Worm (Caenorhabditis elegans) whole organism, L2 larva: ENCODE results near the gene ZK673.2.
A peak's percentile ranks its signal among the peaks of the same experiment; 100 is the strongest.

Source experiments
- C34F6.9 ChIP-seq: fragments of 150-350 bp; optimal IDR thresholded peaks from 2 replicates; lab custom pipeline; 2014; ENCODE audit warnings: missing biosample characterization, missing genetic modification characterization
- F13H6.1 ChIP-seq: sonication (generic microtip); optimal IDR thresholded peaks from 2 replicates; lab custom pipeline; 2016; ENCODE audit warnings: missing genetic modification characterization, missing compliant biosample characterization
- R02D3.7 ChIP-seq: fragments of 150-350 bp; optimal IDR thresholded peaks from 2 replicates; lab custom pipeline; 2014; ENCODE audit warnings: missing biosample characterization, missing genetic modification characterization
- Y55F3AM.14 ChIP-seq: fragments of 200-800 bp; sonication (Bioruptor generic); optimal IDR thresholded peaks from 2 replicates; lab custom pipeline; 2018; ENCODE audit warnings: mild to moderate bottlenecking, missing genetic modification characterization, missing compliant biosample characterization
- ZK546.5 ChIP-seq: sonication (generic microtip); optimal IDR thresholded peaks from 2 replicates; lab custom pipeline; 2017; ENCODE audit warnings: missing biosample characterization, missing genetic modification characterization
- alr-1 ChIP-seq: fragments of 150-350 bp; optimal IDR thresholded peaks from 2 replicates; lab custom pipeline; 2014; ENCODE audit warnings: missing biosample characterization, missing genetic modification characterization
- aly-2 ChIP-seq: fragments of 150-350 bp; optimal IDR thresholded peaks from 2 replicates; lab custom pipeline; 2014; ENCODE audit warnings: missing biosample characterization, missing genetic modification characterization
- ama-1 ChIP-seq: fragments of 150-350 bp; optimal IDR thresholded peaks from 2 replicates; lab custom pipeline; 2018; ENCODE audit warnings: inconsistent platforms
- blmp-1 ChIP-seq: sonication (generic microtip); optimal IDR thresholded peaks from 2 replicates; lab custom pipeline; 2017; ENCODE audit warnings: missing genetic modification characterization, mild to moderate bottlenecking, missing compliant biosample characterization, antibody characterized with exemption, moderate library complexity; ENCODE audit not compliant: insufficient read depth
- ceh-16 ChIP-seq: fragments of 150-350 bp; optimal IDR thresholded peaks from 2 replicates; lab custom pipeline; 2014; ENCODE audit warnings: missing biosample characterization, missing genetic modification characterization
- ceh-82 ChIP-seq: fragments of 150-350 bp; optimal IDR thresholded peaks from 2 replicates; lab custom pipeline; 2014; ENCODE audit warnings: missing biosample characterization, missing genetic modification characterization
- crh-2 ChIP-seq: sonication (generic microtip); optimal IDR thresholded peaks from 2 replicates; lab custom pipeline; 2017; ENCODE audit warnings: missing biosample characterization, missing genetic modification characterization
- dmd-4 ChIP-seq: sonication (generic microtip); optimal IDR thresholded peaks from 2 replicates; lab custom pipeline; 2017; ENCODE audit warnings: missing biosample characterization, missing genetic modification characterization
- egl-27 ChIP-seq: sonication (generic microtip); optimal IDR thresholded peaks from 3 replicates; lab custom pipeline; 2017; ENCODE audit warnings: missing biosample characterization, missing genetic modification reagents, missing genetic modification characterization
- elt-1 ChIP-seq: fragments of 150-350 bp; optimal IDR thresholded peaks from 2 replicates; lab custom pipeline; 2014; ENCODE audit warnings: missing biosample characterization, missing genetic modification characterization
- elt-3 ChIP-seq: sonication (generic microtip); optimal IDR thresholded peaks from 2 replicates; lab custom pipeline; 2017; ENCODE audit warnings: missing biosample characterization, missing genetic modification characterization
- fos-1 ChIP-seq: fragments of 150-350 bp; optimal IDR thresholded peaks from 2 replicates; lab custom pipeline; 2014; ENCODE audit warnings: missing biosample characterization, missing genetic modification characterization
- gmeb-1 ChIP-seq: fragments of 150-350 bp; optimal IDR thresholded peaks from 2 replicates; lab custom pipeline; 2014; ENCODE audit warnings: missing biosample characterization, missing genetic modification characterization
- lin-11 ChIP-seq: fragments of 150-350 bp; sonication (generic microtip); optimal IDR thresholded peaks from 2 replicates; lab custom pipeline; 2014; ENCODE audit warnings: missing biosample characterization, missing genetic modification characterization, inconsistent platforms, mixed read lengths
- lin-13 ChIP-seq: fragments of 150-350 bp; optimal IDR thresholded peaks from 2 replicates; lab custom pipeline; 2014; ENCODE audit warnings: missing biosample characterization, missing genetic modification reagents, missing genetic modification characterization
- lin-39 ChIP-seq: fragments of 150-350 bp; optimal IDR thresholded peaks from 2 replicates; lab custom pipeline; 2014; ENCODE audit warnings: missing biosample characterization, missing genetic modification reagents, missing genetic modification characterization
- lsy-2 ChIP-seq, 2 experiments: fragments of 150-350 bp in 1 of 2; sonication (generic microtip) in 1 of 2; optimal IDR thresholded peaks; 2 replicates each; lab custom pipeline; 2014 to 2017; ENCODE audit warnings: missing biosample characterization in 2 of 2, missing genetic modification characterization in 2 of 2
- mab-5 ChIP-seq: fragments of 150-350 bp; optimal IDR thresholded peaks from 2 replicates; lab custom pipeline; 2014; ENCODE audit warnings: missing biosample characterization, missing genetic modification characterization
- mbf-1 ChIP-seq: sonication (generic microtip); optimal IDR thresholded peaks from 2 replicates; lab custom pipeline; 2017; ENCODE audit warnings: missing biosample characterization, missing genetic modification characterization
- mdl-1 ChIP-seq, 2 experiments: fragments of 150-350 bp in 1 of 2; sonication (generic microtip) in 1 of 2; optimal IDR thresholded peaks; 2 replicates each; lab custom pipeline; 2017; ENCODE audit warnings: missing biosample characterization in 2 of 2, missing genetic modification characterization in 2 of 2
- nhr-10 ChIP-seq: sonication (generic microtip); optimal IDR thresholded peaks from 2 replicates; lab custom pipeline; 2017; ENCODE audit warnings: missing biosample characterization, missing genetic modification characterization
- nhr-11 ChIP-seq: fragments of 150-350 bp; optimal IDR thresholded peaks from 2 replicates; lab custom pipeline; 2014; ENCODE audit warnings: missing biosample characterization, missing genetic modification characterization
- nhr-12 ChIP-seq: fragments of 150-350 bp; optimal IDR thresholded peaks from 2 replicates; lab custom pipeline; 2014; ENCODE audit warnings: missing biosample characterization, missing genetic modification characterization
- nhr-129 ChIP-seq: fragments of 150-350 bp; optimal IDR thresholded peaks from 2 replicates; lab custom pipeline; 2014; ENCODE audit warnings: missing biosample characterization, missing genetic modification characterization
- nhr-21 ChIP-seq: fragments of 150-350 bp; optimal IDR thresholded peaks from 2 replicates; lab custom pipeline; 2014; ENCODE audit warnings: missing biosample characterization, missing genetic modification characterization
- nhr-23 ChIP-seq: fragments of 150-350 bp; optimal IDR thresholded peaks from 2 replicates; lab custom pipeline; 2014; ENCODE audit warnings: missing biosample characterization, missing genetic modification reagents, missing genetic modification characterization
- nhr-237 ChIP-seq: fragments of 150-350 bp; optimal IDR thresholded peaks from 2 replicates; lab custom pipeline; 2014; ENCODE audit warnings: missing biosample characterization, missing genetic modification characterization
- nhr-25 ChIP-seq: fragments of 150-350 bp; sonication (generic microtip); optimal IDR thresholded peaks from 3 replicates; lab custom pipeline; 2014; ENCODE audit warnings: missing biosample characterization, missing genetic modification characterization
- nhr-6 ChIP-seq: fragments of 150-350 bp; optimal IDR thresholded peaks from 2 replicates; lab custom pipeline; 2014; ENCODE audit warnings: missing biosample characterization, missing genetic modification characterization
- nhr-77 ChIP-seq: fragments of 150-350 bp; optimal IDR thresholded peaks from 2 replicates; lab custom pipeline; 2014; ENCODE audit warnings: missing biosample characterization, missing genetic modification characterization
- peb-1 ChIP-seq: fragments of 150-350 bp; optimal IDR thresholded peaks from 2 replicates; lab custom pipeline; 2014; ENCODE audit warnings: missing biosample characterization, missing genetic modification characterization
- sem-4 ChIP-seq: fragments of 150-350 bp; optimal IDR thresholded peaks from 2 replicates; lab custom pipeline; 2014; ENCODE audit warnings: missing biosample characterization, missing genetic modification reagents, missing genetic modification characterization
- skn-1 ChIP-seq: sonication (generic microtip); optimal IDR thresholded peaks from 2 replicates; lab custom pipeline; 2017; ENCODE audit warnings: missing biosample characterization, missing genetic modification characterization
- sma-3 ChIP-seq: sonication (generic microtip); optimal IDR thresholded peaks from 2 replicates; lab custom pipeline; 2016; ENCODE audit warnings: missing genetic modification reagents, missing genetic modification characterization, missing compliant biosample characterization
- sma-9 ChIP-seq, 2 experiments: fragments of 150-350 bp in 1 of 2; sonication (generic microtip) in 1 of 2; optimal IDR thresholded peaks; 2 replicates each; lab custom pipeline; 2014 to 2016; ENCODE audit warnings: missing genetic modification characterization in 2 of 2, mild to moderate bottlenecking in 1 of 2, missing biosample characterization in 1 of 2, missing compliant biosample characterization in 1 of 2, missing genetic modification reagents in 1 of 2, moderate library complexity in 1 of 2
- snpc-4 ChIP-seq: fragments of 150-350 bp; optimal IDR thresholded peaks from 2 replicates; lab custom pipeline; 2014; ENCODE audit warnings: missing biosample characterization, missing genetic modification characterization
- unc-39 ChIP-seq: fragments of 150-350 bp; optimal IDR thresholded peaks from 2 replicates; lab custom pipeline; 2014; ENCODE audit warnings: missing biosample characterization, missing genetic modification characterization
- unc-55 ChIP-seq: fragments of 150-350 bp; sonication (generic microtip); optimal IDR thresholded peaks from 3 replicates; lab custom pipeline; 2014; ENCODE audit warnings: missing biosample characterization, missing genetic modification reagents, missing genetic modification characterization
- unc-62 ChIP-seq: fragments of 150-350 bp; optimal IDR thresholded peaks from 2 replicates; lab custom pipeline; 2014; ENCODE audit warnings: missing biosample characterization, missing genetic modification reagents, missing genetic modification characterization
- zag-1 ChIP-seq: fragments of 150-350 bp; optimal IDR thresholded peaks from 2 replicates; lab custom pipeline; 2014; ENCODE audit warnings: missing biosample characterization, missing genetic modification characterization
- ztf-1 ChIP-seq: fragments of 200-800 bp; sonication (Bioruptor generic); conservative IDR thresholded peaks from 2 replicates; pipeline ENCODE4 v1.3.6; 2022; ENCODE audit warnings: missing genetic modification characterization, missing compliant biosample characterization
- ztf-11 ChIP-seq: sonication (generic microtip); optimal IDR thresholded peaks from 2 replicates; lab custom pipeline; 2017; ENCODE audit warnings: missing biosample characterization, missing genetic modification characterization
- ztf-4 ChIP-seq: fragments of 150-350 bp; optimal IDR thresholded peaks from 2 replicates; lab custom pipeline; 2014; ENCODE audit warnings: missing biosample characterization, missing genetic modification characterization

The ZK673.2 gene

ce11 chrII:10447348-10448316, at the start of gene ZK673.2:
Gene ZK673.2, plus strand, starts transcription at chrII:10448266.
- TF ChIP-seq aly-2 (tag; lab: Kevin White, UChicago) (no peak), skn-1 (tag; lab: Kevin White, UChicago) (no peak), lin-39 (tag; lab: Kevin White, UChicago) (no peak), fos-1 (tag; lab: Kevin White, UChicago) (peak; percentile 85), nhr-21 (tag; lab: Kevin White, UChicago) (peak; percentile 83), nhr-6 (no peak), Y55F3AM.14 (peak; percentile 55), mab-5 (no peak), lin-11 (tag; lab: Kevin White, UChicago) (no peak), peb-1 (no peak), nhr-129 (tag; lab: Kevin White, UChicago) (peak; percentile 56), sma-9 (GFP tag; optimal IDR thresholded peaks at IDR 0.05; lab: Kevin White, UChicago) (peak; percentile 79), sma-9 (tag; optimal IDR thresholded peaks at IDR 0.05; lab: Kevin White, UChicago) (no peak), lin-13 (GFP tag; lab: Kevin White, UChicago) (no peak), snpc-4 (tag; lab: Kevin White, UChicago) (no peak), ama-1 (lab: Kevin White, UChicago) (peak; percentile 6), mbf-1 (tag; lab: Kevin White, UChicago) (no peak), sem-4 (tag; lab: Kevin White, UChicago) (no peak), zag-1 (tag; lab: Kevin White, UChicago) (no peak), crh-2 (tag; lab: Kevin White, UChicago) (peak; percentile 60), F13H6.1 (tag; lab: Kevin White, UChicago) (peak; percentile 12), ZK546.5 (tag; lab: Kevin White, UChicago) (no peak), R02D3.7 (no peak), gmeb-1 (tag; lab: Kevin White, UChicago) (peak; percentile 71), C34F6.9 (tag; lab: Kevin White, UChicago) (peak; percentile 32), alr-1 (tag; lab: Kevin White, UChicago) (no peak), sma-3 (GFP tag; lab: Kevin White, UChicago) (peak; percentile 62), ztf-11 (tag; lab: Kevin White, UChicago) (no peak), ceh-16 (no peak), unc-39 (tag; lab: Kevin White, UChicago) (no peak), nhr-12 (tag; lab: Kevin White, UChicago) (no peak), dmd-4 (no peak), nhr-77 (tag; lab: Kevin White, UChicago) (no peak), nhr-25 (tag; lab: Kevin White, UChicago) (peak; percentile 88), nhr-237 (no peak), egl-27 (no peak), mdl-1 (tag; optimal IDR thresholded peaks at IDR 0.05; lab: Kevin White, UChicago) (peak in 1 of 2 experiments; percentile 68), ztf-1 (GFP tag; lab: Robert Waterston, UW) (no peak), nhr-23 (no peak), elt-1 (tag; lab: Kevin White, UChicago) (no peak), blmp-1 (peak; percentile 45), lsy-2 (tag; optimal IDR thresholded peaks at IDR 0.05; lab: Kevin White, UChicago) (peak in 1 of 2 experiments; percentile 32), nhr-10 (tag; lab: Kevin White, UChicago) (no peak), unc-55 (GFP tag; lab: Kevin White, UChicago) (no peak), nhr-11 (tag; lab: Kevin White, UChicago) (no peak), ceh-82 (tag; lab: Kevin White, UChicago) (no peak), elt-3 (tag; lab: Kevin White, UChicago) (no peak), ztf-4 (no peak), unc-62 (no peak)
